Fruit fly (Drosophila melanogaster): Measurements from ENCODE around the gene CG9119.

Gene CG9119

DNA sequence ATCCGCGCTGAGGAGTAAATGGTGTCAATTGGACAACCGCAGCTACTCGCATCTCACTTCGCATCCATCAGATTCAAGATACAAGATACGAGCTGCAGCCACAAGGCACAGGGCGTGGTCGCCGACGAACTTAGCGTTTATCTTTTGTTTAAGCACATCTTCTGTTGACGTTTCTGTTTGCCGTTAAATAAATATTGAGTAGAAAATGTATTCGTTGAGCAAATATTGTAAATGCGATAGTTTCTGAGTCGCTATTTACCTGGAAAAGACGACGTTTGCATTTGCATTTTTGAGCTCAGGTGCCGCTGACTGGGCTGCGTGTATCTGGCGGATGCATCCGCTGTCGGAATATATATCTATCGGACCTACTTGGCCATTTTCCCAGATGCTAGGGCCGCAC, 38.3 kb downstream of the CG9119 start (continued):
- peak; percentile 23 for TF ChIP-seq CG10979 (tag; optimal IDR thresholded peaks at IDR 0.05)
- peak; percentile 41 for TF ChIP-seq CG18476 (GFP tag; optimal IDR thresholded peaks at IDR 0.05)
- no peak for TF ChIP-seq CG3838 (GFP tag; optimal IDR thresholded peaks at IDR 0.05)
- peak; percentile 8 for TF ChIP-seq NC2α (GFP tag; optimal IDR thresholded peaks at IDR 0.05)
- TF ChIP-seq CG31441 (GFP tag; IDR thresholded peaks at IDR 0.05) = no peak
- no peak; the same call in 1 of the 2 replicates for TF ChIP-seq CG10366 (GFP tag; IDR thresholded peaks at IDR 0.05)
- TF ChIP-seq oc (tag; optimal IDR thresholded peaks at IDR 0.05) = peak; percentile 51
- TF ChIP-seq dmrt99B (tag; optimal IDR thresholded peaks at IDR 0.05) = peak; percentile 53
- peak; percentile 58 for TF ChIP-seq dmrt11E (tag; optimal IDR thresholded peaks at IDR 0.05)
- TF ChIP-seq ssp (GFP tag; IDR thresholded peaks at IDR 0.05) = no peak
- no peak for TF ChIP-seq row (GFP tag; IDR thresholded peaks at IDR 0.05)
- peak; percentile 8 for TF ChIP-seq CG16863 (GFP tag; optimal IDR thresholded peaks at IDR 0.05)
- peak; percentile 57 for TF ChIP-seq CG14710 (tag; optimal IDR thresholded peaks at IDR 0.05)
- TF ChIP-seq Sry-δ (GFP tag; optimal IDR thresholded peaks at IDR 0.05) = no peak
- TF ChIP-seq bbx (GFP tag; IDR thresholded peaks at IDR 0.05; ENCODE audit: partially characterized antibody) = no peak
- peak; percentile 17 for TF ChIP-seq HmgZ (tag; optimal IDR thresholded peaks at IDR 0.05)
- no peak for TF ChIP-seq crol (GFP tag; IDR thresholded peaks at IDR 0.05)
- peak; percentile 34 for TF ChIP-seq CG6683 (GFP tag; optimal IDR thresholded peaks at IDR 0.05)
- TF ChIP-seq CG10431 (GFP tag; optimal IDR thresholded peaks at IDR 0.05) = peak; percentile 87
- peak; percentile 22; the same call in 1 of the 3 replicates for TF ChIP-seq CG14050 (GFP tag; IDR thresholded peaks at IDR 0.05)
- TF ChIP-seq CG7928 (GFP tag; optimal IDR thresholded peaks at IDR 0.05) = no peak
- TF ChIP-seq ewg (GFP tag; optimal IDR thresholded peaks at IDR 0.05) = peak; percentile 51
- peak; percentile 61 for TF ChIP-seq CG17186 (GFP tag; optimal IDR thresholded peaks at IDR 0.05)
- no peak for TF ChIP-seq pzg (GFP tag; optimal IDR thresholded peaks at IDR 0.05)
- peak; percentile 45 for TF ChIP-seq CG8281 (tag; optimal IDR thresholded peaks at IDR 0.05)
- TF ChIP-seq CG17568 (GFP tag; optimal IDR thresholded peaks at IDR 0.05) = peak; percentile 84
- TF ChIP-seq hb (GFP tag; IDR thresholded peaks at IDR 0.05; ENCODE audit: partially characterized antibody) = no peak
- peak; percentile 60; the same call in 1 of the 2 replicates for TF ChIP-seq CG17328 (GFP tag; IDR thresholded peaks at IDR 0.05)
- peak; percentile 61 for TF ChIP-seq CG13424 (tag; optimal IDR thresholded peaks at IDR 0.05)
- no peak for TF ChIP-seq CG8388 (GFP tag; optimal IDR thresholded peaks at IDR 0.05)
- TF ChIP-seq dpn (GFP tag; optimal IDR thresholded peaks at IDR 0.05) = no peak
- no peak for TF ChIP-seq tgo (GFP tag; IDR thresholded peaks at IDR 0.05)
- TF ChIP-seq ham (GFP tag; IDR thresholded peaks at IDR 0.05) = no peak
- peak; percentile 72 for TF ChIP-seq HHEX (GFP tag; optimal IDR thresholded peaks at IDR 0.05)
- no peak for TF ChIP-seq kay (GFP tag; optimal IDR thresholded peaks at IDR 0.05)
- TF ChIP-seq tin (GFP tag; optimal IDR thresholded peaks at IDR 0.05) = no peak
- no peak for TF ChIP-seq zfh2 (GFP tag; optimal IDR thresholded peaks at IDR 0.05)
- peak; percentile 62 for TF ChIP-seq CG11723 (GFP tag; optimal IDR thresholded peaks at IDR 0.05)
- no peak for TF ChIP-seq CG4854 (GFP tag; optimal IDR thresholded peaks at IDR 0.05)
- TF ChIP-seq Hr39 (optimal IDR thresholded peaks at IDR 0.05) = no peak
- TF ChIP-seq z (GFP tag; IDR thresholded peaks at IDR 0.05) = peak; percentile 57; the same call in 1 of the 3 replicates
- TF ChIP-seq CG3995 (GFP tag; optimal IDR thresholded peaks at IDR 0.05) = no peak
- peak; percentile 1 for TF ChIP-seq sug (tag; optimal IDR thresholded peaks at IDR 0.05)
- peak; percentile 76 for TF ChIP-seq CG6254 (GFP tag; optimal IDR thresholded peaks at IDR 0.05)
- TF ChIP-seq caup (GFP tag; optimal IDR thresholded peaks at IDR 0.05; ENCODE audit: severe bottlenecking) = peak; percentile 25
- no peak for TF ChIP-seq CG6654 (GFP tag; optimal IDR thresholded peaks at IDR 0.05)
- TF ChIP-seq tll (GFP tag; optimal IDR thresholded peaks at IDR 0.05) = peak in 1 of 2 experiments; percentile 97
- peak; percentile 4 for TF ChIP-seq jing (GFP tag; optimal IDR thresholded peaks at IDR 0.05)
- TF ChIP-seq CG10543 (GFP tag; optimal IDR thresholded peaks at IDR 0.05) = peak; percentile 50
- peak; percentile 75 for TF ChIP-seq CG8359 (GFP tag; optimal IDR thresholded peaks at IDR 0.05; ENCODE audit: borderline replicate concordance)
